Worm (Caenorhabditis elegans) whole organism, L1 larva: ENCODE measurements around the gene dhs-15.

Source experiments
- ces-1 ChIP-seq: fragments of 150-350 bp; optimal IDR thresholded peaks from 2 replicates; lab custom pipeline; 2014; ENCODE audit warnings: missing biosample characterization, missing genetic modification reagents, missing genetic modification characterization
- grh-1 ChIP-seq: fragments of 200-800 bp; sonication (Bioruptor generic); IDR thresholded peaks from 2 replicates; pipeline ENCODE4 v1.3.6; 2022; ENCODE audit warnings: missing genetic modification reagents, missing genetic modification characterization, missing compliant biosample characterization
- lsy-2 ChIP-seq, 2 experiments: fragments of 150-350 bp; optimal IDR thresholded peaks; 2 replicates each; lab custom pipeline; 2014; ENCODE audit warnings: missing biosample characterization in 2 of 2, missing genetic modification characterization in 2 of 2
- pax-3 ChIP-seq: fragments of 200-800 bp; sonication (Bioruptor generic); optimal IDR thresholded peaks from 2 replicates; lab custom pipeline; 2018; ENCODE audit warnings: mild to moderate bottlenecking, missing genetic modification characterization, moderate library complexity, missing compliant biosample characterization

DNA sequence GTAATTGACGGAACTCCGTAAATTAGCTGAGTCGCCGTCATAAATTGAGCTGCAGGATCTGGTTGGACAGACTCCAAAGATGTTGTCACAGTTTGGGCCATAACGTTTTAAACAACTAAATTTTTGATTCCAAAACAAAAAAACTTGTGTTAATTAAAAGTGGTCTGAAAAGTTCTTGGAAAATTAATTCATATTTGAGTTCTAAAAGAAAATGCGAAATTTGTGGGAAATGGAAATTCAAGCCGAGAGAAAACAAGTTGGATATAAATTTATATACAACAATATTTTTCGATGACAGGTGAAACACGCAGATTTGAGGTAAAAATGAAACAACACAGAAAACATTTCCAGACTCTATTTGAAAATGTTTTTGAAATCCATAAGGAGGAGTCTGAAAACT, 44.4 kb downstream of the dhs-15 start, which contains the start of gene srg-59:
- TF ChIP-seq lsy-2 (tag; optimal IDR thresholded peaks at IDR 0.05; lab: Kevin White, UChicago) (no peak), grh-1 (GFP tag; lab: Robert Waterston, UW) (no peak), ces-1 (no peak), pax-3 (no peak)
